Worm (Caenorhabditis elegans) whole organism, L2 larva: ENCODE data around the gene ZC21.10.
A peak's percentile ranks its signal among the peaks of the same experiment; 100 is the strongest.

Source experiments
- C34F6.9 ChIP-seq: fragments of 150-350 bp; optimal IDR thresholded peaks from 2 replicates; lab custom pipeline; 2014; ENCODE audit warnings: missing biosample characterization, missing genetic modification characterization
- F13H6.1 ChIP-seq: sonication (generic microtip); optimal IDR thresholded peaks from 2 replicates; lab custom pipeline; 2016; ENCODE audit warnings: missing genetic modification characterization, missing compliant biosample characterization
- R02D3.7 ChIP-seq: fragments of 150-350 bp; optimal IDR thresholded peaks from 2 replicates; lab custom pipeline; 2014; ENCODE audit warnings: missing biosample characterization, missing genetic modification characterization
- ZK546.5 ChIP-seq: sonication (generic microtip); optimal IDR thresholded peaks from 2 replicates; lab custom pipeline; 2017; ENCODE audit warnings: missing biosample characterization, missing genetic modification characterization
- alr-1 ChIP-seq: fragments of 150-350 bp; optimal IDR thresholded peaks from 2 replicates; lab custom pipeline; 2014; ENCODE audit warnings: missing biosample characterization, missing genetic modification characterization
- aly-2 ChIP-seq: fragments of 150-350 bp; optimal IDR thresholded peaks from 2 replicates; lab custom pipeline; 2014; ENCODE audit warnings: missing biosample characterization, missing genetic modification characterization
- ama-1 ChIP-seq: fragments of 150-350 bp; optimal IDR thresholded peaks from 2 replicates; lab custom pipeline; 2018; ENCODE audit warnings: inconsistent platforms
- blmp-1 ChIP-seq: sonication (generic microtip); optimal IDR thresholded peaks from 2 replicates; lab custom pipeline; 2017; ENCODE audit warnings: missing genetic modification characterization, mild to moderate bottlenecking, missing compliant biosample characterization, antibody characterized with exemption, moderate library complexity; ENCODE audit not compliant: insufficient read depth
- ceh-16 ChIP-seq: fragments of 150-350 bp; optimal IDR thresholded peaks from 2 replicates; lab custom pipeline; 2014; ENCODE audit warnings: missing biosample characterization, missing genetic modification characterization
- ceh-82 ChIP-seq: fragments of 150-350 bp; optimal IDR thresholded peaks from 2 replicates; lab custom pipeline; 2014; ENCODE audit warnings: missing biosample characterization, missing genetic modification characterization
- crh-2 ChIP-seq: sonication (generic microtip); optimal IDR thresholded peaks from 2 replicates; lab custom pipeline; 2017; ENCODE audit warnings: missing biosample characterization, missing genetic modification characterization
- dmd-4 ChIP-seq: sonication (generic microtip); optimal IDR thresholded peaks from 2 replicates; lab custom pipeline; 2017; ENCODE audit warnings: missing biosample characterization, missing genetic modification characterization
- egl-27 ChIP-seq: sonication (generic microtip); optimal IDR thresholded peaks from 3 replicates; lab custom pipeline; 2017; ENCODE audit warnings: missing biosample characterization, missing genetic modification reagents, missing genetic modification characterization
- elt-1 ChIP-seq: fragments of 150-350 bp; optimal IDR thresholded peaks from 2 replicates; lab custom pipeline; 2014; ENCODE audit warnings: missing biosample characterization, missing genetic modification characterization
- elt-3 ChIP-seq: sonication (generic microtip); optimal IDR thresholded peaks from 2 replicates; lab custom pipeline; 2017; ENCODE audit warnings: missing biosample characterization, missing genetic modification characterization
- fos-1 ChIP-seq: fragments of 150-350 bp; optimal IDR thresholded peaks from 2 replicates; lab custom pipeline; 2014; ENCODE audit warnings: missing biosample characterization, missing genetic modification characterization
- gmeb-1 ChIP-seq: fragments of 150-350 bp; optimal IDR thresholded peaks from 2 replicates; lab custom pipeline; 2014; ENCODE audit warnings: missing biosample characterization, missing genetic modification characterization
- lin-13 ChIP-seq: fragments of 150-350 bp; optimal IDR thresholded peaks from 2 replicates; lab custom pipeline; 2014; ENCODE audit warnings: missing biosample characterization, missing genetic modification reagents, missing genetic modification characterization
- lin-39 ChIP-seq: fragments of 150-350 bp; optimal IDR thresholded peaks from 2 replicates; lab custom pipeline; 2014; ENCODE audit warnings: missing biosample characterization, missing genetic modification reagents, missing genetic modification characterization
- lsy-2 ChIP-seq, 2 experiments: fragments of 150-350 bp in 1 of 2; sonication (generic microtip) in 1 of 2; optimal IDR thresholded peaks; 2 replicates each; lab custom pipeline; 2014 to 2017; ENCODE audit warnings: missing biosample characterization in 2 of 2, missing genetic modification characterization in 2 of 2
- mab-5 ChIP-seq: fragments of 150-350 bp; optimal IDR thresholded peaks from 2 replicates; lab custom pipeline; 2014; ENCODE audit warnings: missing biosample characterization, missing genetic modification characterization
- mdl-1 ChIP-seq, 2 experiments: fragments of 150-350 bp in 1 of 2; sonication (generic microtip) in 1 of 2; optimal IDR thresholded peaks; 2 replicates each; lab custom pipeline; 2017; ENCODE audit warnings: missing biosample characterization in 2 of 2, missing genetic modification characterization in 2 of 2
- nhr-10 ChIP-seq: sonication (generic microtip); optimal IDR thresholded peaks from 2 replicates; lab custom pipeline; 2017; ENCODE audit warnings: missing biosample characterization, missing genetic modification characterization
- nhr-11 ChIP-seq: fragments of 150-350 bp; optimal IDR thresholded peaks from 2 replicates; lab custom pipeline; 2014; ENCODE audit warnings: missing biosample characterization, missing genetic modification characterization
- nhr-12 ChIP-seq: fragments of 150-350 bp; optimal IDR thresholded peaks from 2 replicates; lab custom pipeline; 2014; ENCODE audit warnings: missing biosample characterization, missing genetic modification characterization
- nhr-129 ChIP-seq: fragments of 150-350 bp; optimal IDR thresholded peaks from 2 replicates; lab custom pipeline; 2014; ENCODE audit warnings: missing biosample characterization, missing genetic modification characterization
- nhr-21 ChIP-seq: fragments of 150-350 bp; optimal IDR thresholded peaks from 2 replicates; lab custom pipeline; 2014; ENCODE audit warnings: missing biosample characterization, missing genetic modification characterization
- nhr-23 ChIP-seq: fragments of 150-350 bp; optimal IDR thresholded peaks from 2 replicates; lab custom pipeline; 2014; ENCODE audit warnings: missing biosample characterization, missing genetic modification reagents, missing genetic modification characterization
- nhr-237 ChIP-seq: fragments of 150-350 bp; optimal IDR thresholded peaks from 2 replicates; lab custom pipeline; 2014; ENCODE audit warnings: missing biosample characterization, missing genetic modification characterization
- nhr-25 ChIP-seq: fragments of 150-350 bp; sonication (generic microtip); optimal IDR thresholded peaks from 3 replicates; lab custom pipeline; 2014; ENCODE audit warnings: missing biosample characterization, missing genetic modification characterization
- nhr-6 ChIP-seq: fragments of 150-350 bp; optimal IDR thresholded peaks from 2 replicates; lab custom pipeline; 2014; ENCODE audit warnings: missing biosample characterization, missing genetic modification characterization
- nhr-77 ChIP-seq: fragments of 150-350 bp; optimal IDR thresholded peaks from 2 replicates; lab custom pipeline; 2014; ENCODE audit warnings: missing biosample characterization, missing genetic modification characterization
- peb-1 ChIP-seq: fragments of 150-350 bp; optimal IDR thresholded peaks from 2 replicates; lab custom pipeline; 2014; ENCODE audit warnings: missing biosample characterization, missing genetic modification characterization
- skn-1 ChIP-seq: sonication (generic microtip); optimal IDR thresholded peaks from 2 replicates; lab custom pipeline; 2017; ENCODE audit warnings: missing biosample characterization, missing genetic modification characterization
- sma-9 ChIP-seq, 2 experiments: fragments of 150-350 bp in 1 of 2; sonication (generic microtip) in 1 of 2; optimal IDR thresholded peaks; 2 replicates each; lab custom pipeline; 2014 to 2016; ENCODE audit warnings: missing genetic modification characterization in 2 of 2, mild to moderate bottlenecking in 1 of 2, missing biosample characterization in 1 of 2, missing compliant biosample characterization in 1 of 2, missing genetic modification reagents in 1 of 2, moderate library complexity in 1 of 2
- snpc-4 ChIP-seq: fragments of 150-350 bp; optimal IDR thresholded peaks from 2 replicates; lab custom pipeline; 2014; ENCODE audit warnings: missing biosample characterization, missing genetic modification characterization
- unc-55 ChIP-seq: fragments of 150-350 bp; sonication (generic microtip); optimal IDR thresholded peaks from 3 replicates; lab custom pipeline; 2014; ENCODE audit warnings: missing biosample characterization, missing genetic modification reagents, missing genetic modification characterization
- unc-62 ChIP-seq: fragments of 150-350 bp; optimal IDR thresholded peaks from 2 replicates; lab custom pipeline; 2014; ENCODE audit warnings: missing biosample characterization, missing genetic modification reagents, missing genetic modification characterization
- zag-1 ChIP-seq: fragments of 150-350 bp; optimal IDR thresholded peaks from 2 replicates; lab custom pipeline; 2014; ENCODE audit warnings: missing biosample characterization, missing genetic modification characterization
- ztf-4 ChIP-seq: fragments of 150-350 bp; optimal IDR thresholded peaks from 2 replicates; lab custom pipeline; 2014; ENCODE audit warnings: missing biosample characterization, missing genetic modification characterization

Gene ZC21.10

DNA sequence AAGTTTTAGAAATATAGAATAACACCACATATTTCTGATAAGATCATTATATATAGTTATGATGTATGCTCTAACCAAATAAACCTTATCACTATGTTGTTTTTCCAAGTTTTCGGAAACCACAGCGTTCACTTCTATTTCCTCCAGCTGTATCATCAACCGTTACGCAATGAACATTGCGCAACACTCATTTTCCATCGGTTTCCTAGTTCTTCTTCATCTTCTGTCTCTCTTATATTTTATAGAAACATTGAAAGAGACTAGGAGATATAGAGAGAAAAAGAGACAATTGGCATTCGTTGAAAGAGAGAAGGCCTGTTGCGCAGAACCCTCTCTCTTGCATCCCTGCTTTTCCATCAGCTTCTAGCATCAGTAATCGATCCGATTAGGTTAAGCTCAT is 44.4 kb downstream of the ZC21.10 start:
- peak; percentile 34 for TF ChIP-seq nhr-21 (tag; lab: Kevin White, UChicago)
- TF ChIP-seq egl-27 = peak; percentile 15
- no peak for TF ChIP-seq nhr-12

DNA sequence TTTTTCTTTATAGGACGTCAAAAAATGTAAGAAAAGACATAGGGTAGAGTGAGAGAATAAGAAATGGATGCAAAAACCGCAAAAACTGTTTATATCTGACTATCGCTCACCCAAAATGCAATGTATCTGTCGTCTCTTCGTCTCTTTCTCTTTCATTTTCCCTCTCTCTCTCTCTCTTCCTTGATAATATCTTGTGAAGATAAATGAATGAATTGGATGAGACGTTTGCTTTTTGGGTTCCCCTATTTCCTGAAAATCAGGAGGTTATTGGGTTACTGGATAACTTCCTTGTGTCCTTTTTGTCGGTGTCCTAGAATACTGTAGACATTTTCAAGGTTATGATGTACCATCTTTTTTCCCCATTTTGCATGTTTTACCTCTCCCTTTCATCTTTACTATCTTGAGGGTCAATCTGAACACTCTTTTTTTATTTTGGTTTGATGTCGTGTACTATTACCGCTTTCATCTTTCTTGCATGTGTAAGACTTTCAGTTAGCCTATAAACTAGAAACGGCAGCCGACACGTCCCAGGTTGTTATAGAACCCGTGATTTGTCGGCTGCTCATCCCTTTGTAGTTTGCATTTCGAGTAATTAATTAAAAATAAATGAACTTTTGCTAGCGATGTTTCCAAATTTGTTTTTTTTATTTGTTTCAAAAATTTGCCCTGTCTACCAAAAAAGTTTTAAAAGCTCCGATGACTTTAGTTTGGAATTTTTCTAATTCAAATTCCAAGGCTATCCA is 45.7 kb downstream of the ZC21.10 start:
- TF ChIP-seq fos-1 (tag; lab: Kevin White, UChicago) = no peak
- TF ChIP-seq lin-39 (tag; lab: Kevin White, UChicago) = no peak
- TF ChIP-seq nhr-25 (tag; lab: Kevin White, UChicago) = peak; percentile 47
- TF ChIP-seq nhr-23 (tag; lab: Kevin White, UChicago) = no peak
- no peak for TF ChIP-seq mdl-1 (tag; optimal IDR thresholded peaks at IDR 0.05; lab: Kevin White, UChicago)
- no peak for TF ChIP-seq nhr-77 (tag; lab: Kevin White, UChicago)
- TF ChIP-seq zag-1 (tag; lab: Kevin White, UChicago) = no peak
- TF ChIP-seq alr-1 = no peak
- TF ChIP-seq elt-1 (tag; lab: Kevin White, UChicago) = no peak
- no peak for TF ChIP-seq nhr-129 (tag; lab: Kevin White, UChicago)
- TF ChIP-seq skn-1 (tag; lab: Kevin White, UChicago) = no peak
- no peak for TF ChIP-seq ama-1 (lab: Kevin White, UChicago)
- peak; percentile 84 for TF ChIP-seq snpc-4
- TF ChIP-seq blmp-1 (tag; lab: Kevin White, UChicago) = no peak
- peak; percentile 34 for TF ChIP-seq egl-27
- no peak for TF ChIP-seq nhr-11 (tag; lab: Kevin White, UChicago)
- no peak for TF ChIP-seq unc-55
- no peak for TF ChIP-seq lin-13
- no peak for TF ChIP-seq aly-2 (tag; lab: Kevin White, UChicago)
- no peak for TF ChIP-seq nhr-21 (tag; lab: Kevin White, UChicago)
- peak; percentile 32 for TF ChIP-seq ceh-16 (tag; lab: Kevin White, UChicago)
- TF ChIP-seq nhr-6 (tag; lab: Kevin White, UChicago) = no peak

DNA sequence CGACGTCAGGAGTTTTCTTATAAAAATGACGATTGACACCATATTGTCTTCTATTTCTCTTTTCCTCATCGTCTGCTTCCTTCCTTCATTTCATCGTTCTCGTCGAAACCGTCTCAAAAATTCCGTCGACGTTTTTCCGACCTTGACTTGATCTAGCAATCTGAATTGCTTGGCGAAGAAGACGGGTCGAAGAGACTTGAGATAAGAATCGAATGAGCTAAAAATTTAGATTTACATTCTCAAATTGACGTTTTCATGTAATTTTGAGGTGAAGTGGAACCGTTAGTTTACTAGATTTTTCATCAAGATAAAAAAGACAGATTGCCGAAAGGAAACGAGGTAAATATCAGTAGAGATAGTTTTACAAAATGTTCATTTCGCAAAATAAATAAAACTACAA is 47.7 kb downstream of the ZC21.10 start:
- TF ChIP-seq ceh-16 (tag; lab: Kevin White, UChicago) (peak; percentile 71), crh-2 (tag; lab: Kevin White, UChicago) (no peak), sma-9 (GFP tag; optimal IDR thresholded peaks at IDR 0.05; lab: Kevin White, UChicago) (peak; percentile 7), sma-9 (tag; optimal IDR thresholded peaks at IDR 0.05; lab: Kevin White, UChicago) (no peak), egl-27 (peak; percentile 22), lin-13 (no peak), nhr-25 (tag; lab: Kevin White, UChicago) (peak; percentile 74), nhr-12 (no peak), fos-1 (tag; lab: Kevin White, UChicago) (no peak), ztf-4 (tag; lab: Kevin White, UChicago) (no peak), nhr-6 (tag; lab: Kevin White, UChicago) (peak; percentile 2), R02D3.7 (tag; lab: Kevin White, UChicago) (no peak), nhr-237 (tag; lab: Kevin White, UChicago) (no peak)

ce11 chrIII:8578381-8578780 is 48.5 kb downstream of the ZC21.10 start:
- TF ChIP-seq nhr-237 (tag; lab: Kevin White, UChicago) = no peak

ce11 chrIII:8579367-8579766 is 49.5 kb downstream of the ZC21.10 start:
- TF ChIP-seq C34F6.9 (tag; lab: Kevin White, UChicago) = no peak
- TF ChIP-seq alr-1 = no peak
- TF ChIP-seq nhr-25 (tag; lab: Kevin White, UChicago) = peak; percentile 48
- no peak for TF ChIP-seq egl-27
- TF ChIP-seq blmp-1 (tag; lab: Kevin White, UChicago) = peak; percentile 92
- TF ChIP-seq ceh-82 (tag; lab: Kevin White, UChicago) = no peak
- peak; percentile 22 for TF ChIP-seq crh-2 (tag; lab: Kevin White, UChicago)
- no peak for TF ChIP-seq nhr-237 (tag; lab: Kevin White, UChicago)
- no peak for TF ChIP-seq skn-1 (tag; lab: Kevin White, UChicago)
- TF ChIP-seq lin-13 = no peak
- TF ChIP-seq nhr-23 (tag; lab: Kevin White, UChicago) = no peak
- no peak for TF ChIP-seq ceh-16 (tag; lab: Kevin White, UChicago)
- TF ChIP-seq ztf-4 (tag; lab: Kevin White, UChicago) = no peak
- no peak for TF ChIP-seq unc-62 (GFP tag; lab: Kevin White, UChicago)
- no peak for TF ChIP-seq zag-1 (tag; lab: Kevin White, UChicago)
- no peak for TF ChIP-seq mdl-1 (tag; optimal IDR thresholded peaks at IDR 0.05; lab: Kevin White, UChicago)
- no peak for TF ChIP-seq ama-1 (lab: Kevin White, UChicago)
- no peak for TF ChIP-seq F13H6.1 (tag; lab: Kevin White, UChicago)
- TF ChIP-seq dmd-4 = no peak
- TF ChIP-seq elt-3 (tag; lab: Kevin White, UChicago) = no peak
- no peak for TF ChIP-seq unc-55
- no peak for TF ChIP-seq snpc-4
- TF ChIP-seq fos-1 (tag; lab: Kevin White, UChicago) = peak; percentile 4
- no peak for TF ChIP-seq lin-39 (tag; lab: Kevin White, UChicago)
- TF ChIP-seq peb-1 (tag; lab: Kevin White, UChicago) = no peak
- no peak for TF ChIP-seq nhr-11 (tag; lab: Kevin White, UChicago)
- TF ChIP-seq gmeb-1 (tag; lab: Kevin White, UChicago) = no peak
- no peak for TF ChIP-seq nhr-6 (tag; lab: Kevin White, UChicago)
- no peak for TF ChIP-seq mab-5 (tag; lab: Kevin White, UChicago)
- TF ChIP-seq ZK546.5 (tag; lab: Kevin White, UChicago) = no peak
- TF ChIP-seq lsy-2 (tag; optimal IDR thresholded peaks at IDR 0.05; lab: Kevin White, UChicago) = no peak
- TF ChIP-seq nhr-10 (tag; lab: Kevin White, UChicago) = no peak
